Worm (Caenorhabditis elegans) whole organism, midembryonic: Measurements from ENCODE around the gene fzo-1.

Experiments used
- T22C8.4 ChIP-seq: fragments of 200-800 bp; sonication (Bioruptor generic); IDR thresholded peaks from 2 replicates; pipeline ENCODE4 v1.3.6; 2022; ENCODE audit warnings: missing genetic modification characterization, missing compliant biosample characterization
- cog-1 ChIP-seq: sonication (generic microtip); optimal IDR thresholded peaks from 2 replicates; lab custom pipeline; 2016; ENCODE audit warnings: missing genetic modification characterization, missing compliant biosample characterization
- flt-1 ChIP-seq: fragments of 200-800 bp; sonication (Bioruptor generic); IDR thresholded peaks from 2 replicates; pipeline ENCODE4 v1.3.6; 2022; ENCODE audit warnings: missing genetic modification characterization, missing compliant biosample characterization
- klf-2 ChIP-seq: fragments of 200-800 bp; sonication (Bioruptor generic); conservative IDR thresholded peaks from 2 replicates; pipeline ENCODE4 v1.3.6; 2022; ENCODE audit warnings: missing genetic modification reagents, missing genetic modification characterization, missing compliant biosample characterization
- med-1 ChIP-seq: sonication (generic microtip); optimal IDR thresholded peaks from 2 replicates; lab custom pipeline; 2017; ENCODE audit warnings: missing genetic modification characterization, mild to moderate bottlenecking, missing compliant biosample characterization, antibody characterized with exemption, missing genetic modification reagents; ENCODE audit not compliant: insufficient read depth
- ref-1 ChIP-seq: fragments of 200-800 bp; sonication (Bioruptor generic); conservative IDR thresholded peaks from 2 replicates; pipeline ENCODE4 v1.3.6; 2022; ENCODE audit warnings: missing genetic modification reagents, missing genetic modification characterization, missing compliant biosample characterization
- tab-1 ChIP-seq: fragments of 200-800 bp; sonication (Bioruptor generic); IDR thresholded peaks from 2 replicates; pipeline ENCODE4 v1.3.6; 2022; ENCODE audit warnings: missing genetic modification characterization, missing compliant biosample characterization
- ztf-23 ChIP-seq: fragments of 200-800 bp; sonication (Bioruptor generic); IDR thresholded peaks from 2 replicates; pipeline ENCODE4 v1.3.6; 2022; ENCODE audit warnings: missing genetic modification reagents, missing genetic modification characterization, missing compliant biosample characterization
- ztf-29 ChIP-seq: fragments of 200-800 bp; sonication (Bioruptor generic); IDR thresholded peaks from 2 replicates; pipeline ENCODE4 v1.3.6; 2022; ENCODE audit warnings: missing genetic modification reagents, missing genetic modification characterization, missing compliant biosample characterization

fzo-1 gene

DNA sequence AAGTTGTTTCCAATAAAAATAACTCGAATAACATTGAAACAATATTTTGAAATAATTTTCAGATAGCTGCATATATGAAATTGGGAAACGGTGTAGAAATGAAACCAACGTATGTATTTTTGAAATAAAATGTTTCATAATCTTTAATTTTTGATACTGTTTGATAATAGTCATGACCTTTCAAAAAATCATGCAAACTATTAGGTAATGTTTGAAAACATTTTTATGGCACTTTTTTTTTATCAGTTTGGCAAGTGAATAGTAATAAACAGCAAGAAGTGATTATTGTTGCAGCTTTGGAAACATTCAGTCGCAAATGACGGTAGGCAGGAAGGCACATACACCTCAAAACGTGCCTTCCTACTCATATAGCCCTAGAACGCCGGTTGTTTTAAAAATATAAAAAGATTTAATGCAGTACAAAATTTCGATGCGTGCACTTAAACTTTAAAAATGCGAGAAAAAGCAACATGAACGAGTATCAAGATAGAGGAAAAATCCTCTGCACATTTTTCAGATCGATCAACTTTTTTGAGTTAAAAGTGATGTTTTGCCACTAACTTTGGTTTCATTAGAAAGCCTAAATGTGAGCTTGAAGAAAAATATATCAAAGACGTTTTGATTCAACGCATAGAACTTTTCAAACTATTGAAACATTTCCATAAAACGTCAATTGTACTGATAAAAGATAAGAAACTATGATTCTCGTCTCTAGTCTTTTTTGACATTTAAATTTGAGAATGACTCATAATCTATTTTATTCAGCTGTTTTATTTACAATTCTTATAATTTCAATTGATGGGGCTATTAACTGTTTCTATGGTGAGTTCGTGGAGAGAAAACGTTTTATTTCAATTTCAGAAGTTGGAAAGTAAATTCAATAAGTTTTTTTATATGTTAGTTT, 29.7 kb upstream of the fzo-1 start, which contains the start of gene F55C12.19:
TSS of gene F55C12.19 (plus strand) at position 735 of the 904 bp plus-strand sequence.
- TF ChIP-seq ztf-29 (GFP tag; lab: Robert Waterston, UW) (no peak), flt-1 (GFP tag; lab: Robert Waterston, UW) (no peak)

DNA sequence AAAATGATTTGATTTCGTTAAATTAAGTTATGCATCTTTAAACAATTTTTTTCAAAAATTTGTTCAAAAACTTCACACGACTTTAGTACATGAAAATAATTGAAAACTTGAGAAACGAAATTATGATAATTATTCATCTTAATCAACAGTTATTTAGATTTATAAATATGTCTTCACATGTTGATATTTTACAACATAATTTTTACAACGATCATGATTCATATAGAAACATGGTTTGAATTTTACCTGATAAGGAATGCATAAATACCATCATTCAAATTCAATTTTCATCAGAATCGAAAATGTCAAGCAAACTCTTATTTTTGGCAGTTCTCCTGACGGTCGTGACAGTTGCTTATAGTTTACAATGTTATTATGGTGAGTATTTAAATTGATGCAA, 27.9 kb upstream of the fzo-1 start, which contains the start of gene tag-234:
TSS of gene tag-234 (plus strand) at position 301 of the 400 bp plus-strand sequence.
- TF ChIP-seq T22C8.4 (GFP tag; lab: Robert Waterston, UW) (no peak), flt-1 (GFP tag; lab: Robert Waterston, UW) (no peak), med-1 (GFP tag; lab: Kevin White, UChicago) (no peak), ztf-23 (GFP tag; lab: Robert Waterston, UW) (no peak), klf-2 (no peak), tab-1 (GFP tag; lab: Robert Waterston, UW) (no peak), ztf-29 (GFP tag; lab: Robert Waterston, UW) (no peak), ref-1 (no peak), cog-1 (tag; lab: Kevin White, UChicago) (no peak)

ce11 chrII:5860621-5861020, 24.6 kb upstream of the fzo-1 start:
- TF ChIP-seq ztf-23 (GFP tag; lab: Robert Waterston, UW) (no peak), flt-1 (GFP tag; lab: Robert Waterston, UW) (no peak), ref-1 (no peak)

DNA sequence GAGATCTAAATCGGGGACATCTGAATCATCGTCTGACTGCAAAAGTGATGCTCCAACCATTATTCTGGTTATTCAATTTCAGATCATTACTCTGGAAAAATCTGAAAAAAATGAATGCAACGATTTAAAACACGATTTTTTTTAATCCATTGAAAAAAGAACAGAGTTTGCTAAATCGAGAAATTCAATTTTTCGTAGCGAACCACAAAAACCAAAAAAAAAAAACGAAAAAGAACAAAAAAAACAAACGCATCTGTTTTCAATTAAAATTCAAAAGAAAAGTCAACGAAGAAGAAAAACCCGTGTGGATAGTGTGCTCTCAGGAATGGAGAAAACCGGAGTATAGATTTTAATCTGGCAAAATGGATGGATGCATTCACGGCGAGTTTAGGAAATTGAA, 22.3 kb upstream of the fzo-1 start, which contains the start of gene F55C12.4:
TSS of gene F55C12.4 (minus strand) at position 101 of the 400 bp plus-strand sequence.
- TF ChIP-seq cog-1 (tag; lab: Kevin White, UChicago) (no peak), flt-1 (GFP tag; lab: Robert Waterston, UW) (no peak), med-1 (GFP tag; lab: Kevin White, UChicago) (no peak), tab-1 (GFP tag; lab: Robert Waterston, UW) (no peak), klf-2 (no peak), T22C8.4 (GFP tag; lab: Robert Waterston, UW) (no peak), ztf-29 (GFP tag; lab: Robert Waterston, UW) (no peak), ztf-23 (GFP tag; lab: Robert Waterston, UW) (no peak), ref-1 (no peak)

DNA sequence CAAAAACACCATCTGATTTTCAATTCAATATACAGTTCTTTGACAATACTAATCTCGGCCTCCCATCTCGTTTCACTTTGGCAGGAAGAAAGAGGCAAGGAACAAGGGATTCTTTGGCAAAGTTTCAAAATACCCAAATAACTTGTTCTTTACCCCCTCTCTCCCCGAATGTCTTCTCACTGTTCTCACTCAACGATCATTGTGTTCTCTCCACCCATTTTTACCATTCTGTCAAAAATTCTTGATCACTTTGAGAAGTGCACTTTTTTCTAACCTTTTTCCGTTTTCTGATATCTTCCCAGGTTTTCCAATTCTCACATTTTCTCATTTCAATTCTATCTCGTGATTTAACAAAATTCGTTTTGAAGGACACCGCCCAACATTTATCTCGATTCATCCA, 18.1 kb upstream of the fzo-1 start, which contains the start of gene H41C03.1:
TSS of gene H41C03.1 (plus strand) at position 301 of the 400 bp plus-strand sequence.
- no peak for TF ChIP-seq flt-1 (GFP tag; lab: Robert Waterston, UW)
- no peak for TF ChIP-seq cog-1 (tag; lab: Kevin White, UChicago)
- no peak for TF ChIP-seq klf-2
- TF ChIP-seq tab-1 (GFP tag; lab: Robert Waterston, UW), result no peak
- no peak for TF ChIP-seq ztf-23 (GFP tag; lab: Robert Waterston, UW)
- TF ChIP-seq ref-1, result no peak
- TF ChIP-seq med-1 (GFP tag; lab: Kevin White, UChicago), result no peak
- TF ChIP-seq T22C8.4 (GFP tag; lab: Robert Waterston, UW), result no peak
- TF ChIP-seq ztf-29 (GFP tag; lab: Robert Waterston, UW), result no peak

DNA sequence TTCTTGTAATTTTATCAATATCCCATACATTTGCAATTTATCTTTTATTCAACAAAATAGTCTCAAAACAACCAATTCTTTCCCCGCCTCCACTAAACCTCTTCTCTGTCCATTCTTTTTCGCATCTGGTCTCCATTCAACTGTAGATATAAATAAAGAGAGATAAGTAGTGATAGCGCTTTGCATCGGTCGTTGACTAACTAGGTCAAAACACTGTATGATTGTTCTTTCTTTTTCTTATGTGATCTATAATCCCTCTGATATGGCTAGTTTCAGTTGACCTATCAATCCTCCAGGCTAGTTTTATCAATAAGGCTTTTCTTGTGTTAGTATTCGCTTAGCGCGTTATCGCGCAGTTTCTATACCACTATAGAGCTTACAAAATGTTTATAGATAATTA, 17.3 kb upstream of the fzo-1 start:
- TF ChIP-seq med-1 (GFP tag; lab: Kevin White, UChicago) (no peak), T22C8.4 (GFP tag; lab: Robert Waterston, UW) (no peak), cog-1 (tag; lab: Kevin White, UChicago) (no peak), tab-1 (GFP tag; lab: Robert Waterston, UW) (no peak), ztf-23 (GFP tag; lab: Robert Waterston, UW) (no peak), ztf-29 (GFP tag; lab: Robert Waterston, UW) (no peak), klf-2 (no peak), flt-1 (GFP tag; lab: Robert Waterston, UW) (no peak), ref-1 (no peak)

DNA sequence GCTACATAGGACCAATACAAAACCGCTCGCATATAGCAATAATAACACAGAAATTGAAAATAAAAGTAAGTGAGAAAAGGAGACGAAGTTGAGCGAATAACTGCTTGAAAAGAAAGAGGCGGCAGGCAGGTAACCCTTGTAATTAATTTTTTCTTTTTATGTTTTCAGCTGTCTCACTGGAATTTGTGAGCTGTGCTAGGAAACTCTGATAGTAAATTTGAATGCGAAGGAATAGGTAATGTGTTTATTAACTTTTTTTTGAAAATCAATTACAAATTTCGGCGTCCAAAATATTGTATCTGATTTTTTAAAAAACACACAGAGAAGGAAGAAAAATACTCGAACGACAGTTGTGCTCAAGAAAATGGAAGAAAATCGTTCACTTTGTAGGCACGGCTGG, 16.0 kb upstream of the fzo-1 start, which contains the start of gene H41C03.2:
TSS of gene H41C03.2 (minus strand) at position 101 of the 400 bp plus-strand sequence.
- TF ChIP-seq flt-1 (GFP tag; lab: Robert Waterston, UW) (no peak), ref-1 (no peak), cog-1 (tag; lab: Kevin White, UChicago) (no peak), klf-2 (no peak), ztf-29 (GFP tag; lab: Robert Waterston, UW) (no peak), tab-1 (GFP tag; lab: Robert Waterston, UW) (no peak)

ce11 chrII:5846181-5846580, 10.2 kb upstream of the fzo-1 start:
- no peak for TF ChIP-seq T22C8.4 (GFP tag; lab: Robert Waterston, UW)
- TF ChIP-seq tab-1 (GFP tag; lab: Robert Waterston, UW), result no peak
- no peak for TF ChIP-seq ztf-29 (GFP tag; lab: Robert Waterston, UW)
- no peak for TF ChIP-seq ref-1
- TF ChIP-seq cog-1 (tag; lab: Kevin White, UChicago), result no peak
- no peak for TF ChIP-seq flt-1 (GFP tag; lab: Robert Waterston, UW)
- no peak for TF ChIP-seq med-1 (GFP tag; lab: Kevin White, UChicago)
- no peak for TF ChIP-seq klf-2

DNA sequence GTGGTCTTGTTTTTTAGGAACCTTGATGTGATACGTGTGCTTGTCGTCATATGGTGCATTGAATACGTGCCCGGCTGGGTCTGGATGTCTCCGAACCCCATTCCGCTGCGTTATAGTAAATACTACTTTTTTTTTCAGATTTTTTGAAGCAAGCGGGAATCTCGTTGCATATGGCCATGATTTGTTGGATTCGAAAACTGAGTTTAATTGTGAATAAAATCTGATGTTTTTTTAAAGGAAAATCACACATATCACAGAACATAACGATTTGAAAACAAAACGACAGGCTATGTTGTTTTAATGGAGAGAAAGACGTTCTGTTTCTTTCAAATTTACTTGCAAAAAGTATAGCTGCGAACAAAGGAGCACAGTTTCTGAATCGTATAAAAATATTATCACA, 9.4 kb upstream of the fzo-1 start, which contains the start of the genes ZK1248.17 and H41C03.3:
TSS of gene ZK1248.17 (minus strand) at position 101 of the 400 bp plus-strand sequence.
TSS of gene H41C03.3 (plus strand) at position 337 of the 400 bp plus-strand sequence.
- TF ChIP-seq tab-1 (GFP tag; lab: Robert Waterston, UW) (no peak), ref-1 (no peak), ztf-29 (GFP tag; lab: Robert Waterston, UW) (no peak), klf-2 (no peak), med-1 (GFP tag; lab: Kevin White, UChicago) (no peak), ztf-23 (GFP tag; lab: Robert Waterston, UW) (no peak), flt-1 (GFP tag; lab: Robert Waterston, UW) (no peak), T22C8.4 (GFP tag; lab: Robert Waterston, UW) (no peak), cog-1 (tag; lab: Kevin White, UChicago) (no peak)
